Worm (Caenorhabditis elegans) whole organism, mixed stage, embryonic: ENCODE data around the gene dhcr-24.

ENCODE experiments used
- ces-1 ChIP-seq: fragments of 150-350 bp; optimal IDR thresholded peaks from 2 replicates; lab custom pipeline; 2014; ENCODE audit warnings: missing biosample characterization, missing genetic modification reagents, missing genetic modification characterization
- elt-3 ChIP-seq: fragments of 150-350 bp; optimal IDR thresholded peaks from 2 replicates; lab custom pipeline; 2014; ENCODE audit warnings: missing biosample characterization, missing genetic modification characterization
- lsy-2 ChIP-seq: fragments of 150-350 bp; optimal IDR thresholded peaks from 2 replicates; lab custom pipeline; 2014; ENCODE audit warnings: missing biosample characterization, missing genetic modification characterization
- mep-1 ChIP-seq: fragments of 150-350 bp; optimal IDR thresholded peaks from 2 replicates; lab custom pipeline; 2017; ENCODE audit warnings: missing biosample characterization, missing genetic modification reagents, missing genetic modification characterization, inconsistent platforms
- nhr-12 ChIP-seq: fragments of 150-350 bp; optimal IDR thresholded peaks from 2 replicates; lab custom pipeline; 2014; ENCODE audit warnings: missing biosample characterization, missing genetic modification characterization
- nhr-2 ChIP-seq: fragments of 150-350 bp; optimal IDR thresholded peaks from 2 replicates; lab custom pipeline; 2014; ENCODE audit warnings: missing biosample characterization, missing genetic modification characterization
- nhr-28 ChIP-seq: fragments of 150-350 bp; optimal IDR thresholded peaks from 2 replicates; lab custom pipeline; 2014; ENCODE audit warnings: missing biosample characterization, missing genetic modification characterization
- pha-4 ChIP-seq: fragments of 150-350 bp; optimal IDR thresholded peaks from 2 replicates; lab custom pipeline; 2018; ENCODE audit warnings: missing biosample characterization, missing genetic modification reagents, missing genetic modification characterization
- snpc-4 ChIP-seq: fragments of 150-350 bp; optimal IDR thresholded peaks from 2 replicates; lab custom pipeline; 2014; ENCODE audit warnings: missing biosample characterization, missing genetic modification characterization
- sptf-1 ChIP-seq: sonication (generic microtip); optimal IDR thresholded peaks from 2 replicates; lab custom pipeline; 2017; ENCODE audit warnings: mild to moderate bottlenecking, missing genetic modification characterization, moderate library complexity, missing compliant biosample characterization
- unc-39 ChIP-seq: fragments of 150-350 bp; optimal IDR thresholded peaks from 2 replicates; lab custom pipeline; 2014; ENCODE audit warnings: missing biosample characterization, missing genetic modification characterization
- unc-62 ChIP-seq: fragments of 150-350 bp; optimal IDR thresholded peaks from 2 replicates; lab custom pipeline; 2014; ENCODE audit warnings: missing biosample characterization, missing genetic modification reagents, missing genetic modification characterization
- ztf-11 ChIP-seq: fragments of 150-350 bp; optimal IDR thresholded peaks from 2 replicates; lab custom pipeline; 2014; ENCODE audit warnings: missing biosample characterization, missing genetic modification characterization

DNA sequence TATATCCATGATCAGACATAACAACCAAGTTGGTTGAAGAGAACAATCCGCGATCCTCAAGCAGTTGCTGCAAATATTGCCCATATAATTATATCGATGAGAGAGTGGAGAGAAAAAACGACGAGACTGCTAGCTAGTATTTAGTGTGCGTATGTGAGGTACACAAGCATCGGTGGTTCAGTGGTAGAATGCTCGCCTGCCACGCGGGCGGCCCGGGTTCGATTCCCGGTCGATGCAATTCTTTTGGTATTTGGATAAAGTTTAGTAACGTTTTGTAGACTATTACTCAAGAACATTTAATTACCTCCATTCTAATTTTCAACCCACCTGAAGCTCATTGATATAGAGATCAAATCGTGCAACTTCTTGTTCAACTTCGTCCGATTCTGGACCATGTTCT is 49.1 kb upstream of the dhcr-24 start:
- TF ChIP-seq unc-62 (GFP tag; lab: Kevin White, UChicago) (peak; percentile 39), pha-4 (tag; lab: Kevin White, UChicago) (peak; percentile 72), unc-39 (tag; lab: Kevin White, UChicago) (no peak), sptf-1 (peak; percentile 91), mep-1 (tag; lab: Kevin White, UChicago) (peak; percentile 16), lsy-2 (tag; lab: Kevin White, UChicago) (no peak), nhr-2 (tag; lab: Kevin White, UChicago) (no peak), nhr-28 (tag; lab: Kevin White, UChicago) (no peak), elt-3 (tag; lab: Kevin White, UChicago) (peak; percentile 32), nhr-12 (tag; lab: Kevin White, UChicago) (no peak), snpc-4 (tag; lab: Kevin White, UChicago) (no peak), ces-1 (GFP tag; lab: Kevin White, UChicago) (peak; percentile 24), ztf-11 (tag; lab: Kevin White, UChicago) (no peak)
